Fruit fly (Drosophila melanogaster) whole organism, prepupa: Measurements from ENCODE around the gene ctrip.

Source experiments
- Blimp-1 ChIP-seq: fragments of 200-800 bp; sonication (Bioruptor generic); optimal IDR thresholded peaks from 3 replicates; lab custom pipeline; 2017; ENCODE audit warnings: missing biosample characterization, missing genetic modification characterization, mild to moderate bottlenecking, moderate library complexity, missing genetic modification reagents
- CG10631 ChIP-seq: fragments of 200-800 bp; sonication (Bioruptor generic); optimal IDR thresholded peaks from 2 replicates; lab custom pipeline; 2016; ENCODE audit warnings: missing biosample characterization, missing genetic modification characterization
- CG10669 ChIP-seq: fragments of 200-800 bp; sonication (Bioruptor generic); optimal IDR thresholded peaks from 3 replicates; lab custom pipeline; 2018; ENCODE audit warnings: missing biosample characterization, mild to moderate bottlenecking, missing genetic modification characterization, moderate library complexity
- CG11294 ChIP-seq: fragments of 200-800 bp; sonication (Bioruptor generic); IDR thresholded peaks from 2 replicates; pipeline ENCODE4 v1.3.6; 2022; ENCODE audit warnings: missing biosample characterization, missing genetic modification characterization
- CG11762 ChIP-seq: fragments of 200-800 bp; sonication (Bioruptor generic); optimal IDR thresholded peaks from 3 replicates; lab custom pipeline; 2016; ENCODE audit warnings: missing biosample characterization, missing genetic modification characterization; ENCODE audit not compliant: insufficient read depth
- CG15336 ChIP-seq: fragments of 200-800 bp; sonication (Bioruptor generic); IDR thresholded peaks from 2 replicates; pipeline ENCODE4 v1.3.6; 2022; ENCODE audit warnings: missing biosample characterization, missing genetic modification characterization
- CG1621 ChIP-seq: fragments of 200-800 bp; sonication (Bioruptor generic); optimal IDR thresholded peaks from 3 replicates; lab custom pipeline; 2018; ENCODE audit warnings: missing biosample characterization, mild to moderate bottlenecking, missing genetic modification characterization
- CG16779 ChIP-seq: fragments of 200-800 bp; sonication (Bioruptor generic); optimal IDR thresholded peaks from 3 replicates; lab custom pipeline; 2017; ENCODE audit warnings: missing biosample characterization, mild to moderate bottlenecking, missing genetic modification characterization
- CG31627 ChIP-seq: fragments of 200-800 bp; sonication (Bioruptor generic); optimal IDR thresholded peaks from 3 replicates; lab custom pipeline; 2016; ENCODE audit warnings: missing biosample characterization, missing genetic modification characterization
- CG32006 ChIP-seq: fragments of 200-800 bp; sonication (Bioruptor generic); optimal IDR thresholded peaks from 3 replicates; lab custom pipeline; 2017; ENCODE audit warnings: missing biosample characterization, mild to moderate bottlenecking, missing genetic modification characterization
- CG34406 ChIP-seq: fragments of 200-800 bp; sonication (Bioruptor generic); optimal IDR thresholded peaks from 3 replicates; lab custom pipeline; 2016; ENCODE audit warnings: missing biosample characterization, missing genetic modification characterization
- CG4318 ChIP-seq: fragments of 200-800 bp; sonication (Bioruptor generic); optimal IDR thresholded peaks from 3 replicates; lab custom pipeline; 2017; ENCODE audit warnings: missing biosample characterization, mild to moderate bottlenecking, missing genetic modification characterization
- CG6163 ChIP-seq: fragments of 200-800 bp; sonication (Bioruptor generic); IDR thresholded peaks from 3 replicates; pipeline ENCODE4 v1.3.6; 2022; ENCODE audit warnings: missing biosample characterization, missing genetic modification characterization
- CG6276 ChIP-seq: fragments of 200-800 bp; sonication (Bioruptor generic); optimal IDR thresholded peaks from 2 replicates; lab custom pipeline; 2017; ENCODE audit warnings: missing biosample characterization, mild to moderate bottlenecking, missing genetic modification characterization
- CG6792 ChIP-seq: fragments of 200-800 bp; sonication (Bioruptor generic); optimal IDR thresholded peaks from 3 replicates; lab custom pipeline; 2016; ENCODE audit warnings: missing biosample characterization, missing genetic modification characterization
- CG6808 ChIP-seq: fragments of 200-800 bp; sonication (Bioruptor generic); optimal IDR thresholded peaks from 3 replicates; lab custom pipeline; 2017; ENCODE audit warnings: missing biosample characterization, missing genetic modification characterization, mild to moderate bottlenecking, moderate library complexity, missing genetic modification reagents
- CG6854 ChIP-seq: fragments of 200-800 bp; sonication (Bioruptor generic); optimal IDR thresholded peaks from 2 replicates; lab custom pipeline; 2017; ENCODE audit warnings: missing biosample characterization, mild to moderate bottlenecking, missing genetic modification characterization
- CG7368 ChIP-seq: fragments of 200-800 bp; sonication (Bioruptor generic); optimal IDR thresholded peaks from 3 replicates; lab custom pipeline; 2016; ENCODE audit warnings: missing biosample characterization, missing genetic modification characterization
- CG8119 ChIP-seq: fragments of 200-800 bp; sonication (Bioruptor generic); IDR thresholded peaks from 3 replicates; pipeline ENCODE4 v1.3.6; 2022; ENCODE audit warnings: missing biosample characterization, missing genetic modification characterization
- CG8319 ChIP-seq: fragments of 200-800 bp; sonication (Bioruptor generic); optimal IDR thresholded peaks from 3 replicates; lab custom pipeline; 2016; ENCODE audit warnings: missing biosample characterization, missing genetic modification characterization
- CG9139 ChIP-seq: fragments of 200-800 bp; sonication (Bioruptor generic); optimal IDR thresholded peaks from 3 replicates; lab custom pipeline; 2017; ENCODE audit warnings: missing biosample characterization, mild to moderate bottlenecking, missing genetic modification characterization
- Eip75B ChIP-seq: fragments of 200-800 bp; sonication (Bioruptor generic); optimal IDR thresholded peaks from 3 replicates; lab custom pipeline; 2016; ENCODE audit warnings: missing biosample characterization, missing genetic modification characterization
- Eip78C ChIP-seq: fragments of 200-800 bp; sonication (Bioruptor generic); peaks from one replicate; lab custom pipeline; 2016; ENCODE audit warnings: missing biosample characterization, missing genetic modification characterization
- Eip93F ChIP-seq: fragments of 200-800 bp; sonication (Bioruptor generic); optimal IDR thresholded peaks from 2 replicates; lab custom pipeline; 2016; ENCODE audit warnings: missing biosample characterization, mild to moderate bottlenecking, missing genetic modification characterization
- Ets21C ChIP-seq: fragments of 200-800 bp; sonication (Bioruptor generic); optimal IDR thresholded peaks from 3 replicates; lab custom pipeline; 2016; ENCODE audit warnings: missing biosample characterization, missing genetic modification characterization
- Ets96B ChIP-seq: fragments of 200-800 bp; optimal IDR thresholded peaks from 2 replicates; lab custom pipeline; 2019; ENCODE audit warnings: missing biosample characterization, mild to moderate bottlenecking, missing genetic modification characterization, moderate library complexity
- Gug ChIP-seq: fragments of 200-800 bp; sonication (Bioruptor generic); IDR thresholded peaks from 2 replicates; pipeline ENCODE4 v1.3.6; 2022; ENCODE audit warnings: missing biosample characterization, missing genetic modification characterization
- Hr38 ChIP-seq: sonication (Bioruptor generic); optimal IDR thresholded peaks from 2 replicates; lab custom pipeline; 2016; ENCODE audit warnings: missing biosample characterization, missing genetic modification characterization
- Hr4 ChIP-seq: fragments of 200-800 bp; sonication (Bioruptor generic); optimal IDR thresholded peaks from 3 replicates; lab custom pipeline; 2016; ENCODE audit warnings: missing biosample characterization, missing genetic modification characterization
- Met ChIP-seq: fragments of 200-800 bp; sonication (Bioruptor generic); optimal IDR thresholded peaks from 3 replicates; lab custom pipeline; 2016; ENCODE audit warnings: missing biosample characterization, missing genetic modification characterization
- OdsH ChIP-seq: fragments of 200-800 bp; sonication (Bioruptor generic); optimal IDR thresholded peaks from 3 replicates; lab custom pipeline; 2016; ENCODE audit warnings: missing biosample characterization, missing genetic modification characterization
- Smox ChIP-seq: fragments of 200-800 bp; sonication (Bioruptor generic); optimal IDR thresholded peaks from 3 replicates; lab custom pipeline; 2016; ENCODE audit warnings: missing biosample characterization, missing genetic modification characterization
- Sox102F ChIP-seq: fragments of 200-800 bp; sonication (Bioruptor generic); optimal IDR thresholded peaks from 2 replicates; lab custom pipeline; 2016; ENCODE audit warnings: missing biosample characterization, mild to moderate bottlenecking, missing genetic modification characterization
- Sox14 ChIP-seq: fragments of 200-800 bp; sonication (Bioruptor generic); optimal IDR thresholded peaks from 3 replicates; lab custom pipeline; 2016; ENCODE audit warnings: missing biosample characterization, missing genetic modification characterization
- Sox15 ChIP-seq: fragments of 200-800 bp; sonication (Bioruptor generic); optimal IDR thresholded peaks from 3 replicates; lab custom pipeline; 2016; ENCODE audit warnings: missing biosample characterization, missing genetic modification characterization
- achi ChIP-seq: fragments of 200-800 bp; sonication (Bioruptor generic); optimal IDR thresholded peaks from 3 replicates; lab custom pipeline; 2016; ENCODE audit warnings: missing biosample characterization, missing genetic modification characterization
- acj6 ChIP-seq: fragments of 200-800 bp; sonication (Bioruptor generic); optimal IDR thresholded peaks from 3 replicates; lab custom pipeline; 2016; ENCODE audit warnings: missing biosample characterization, missing genetic modification characterization
- cyc ChIP-seq: fragments of 200-800 bp; sonication (Bioruptor generic); optimal IDR thresholded peaks from 3 replicates; lab custom pipeline; 2016; ENCODE audit warnings: missing biosample characterization, missing genetic modification characterization
- dac ChIP-seq: fragments of 200-800 bp; sonication (Bioruptor generic); optimal IDR thresholded peaks from 2 replicates; lab custom pipeline; 2017; ENCODE audit warnings: missing biosample characterization, mild to moderate bottlenecking, missing genetic modification characterization
- dsx ChIP-seq: fragments of 200-800 bp; optimal IDR thresholded peaks from 3 replicates; lab custom pipeline; 2019; ENCODE audit warnings: missing biosample characterization, mild to moderate bottlenecking, missing genetic modification characterization, moderate library complexity; ENCODE audit not compliant: poor library complexity, severe bottlenecking
- eg ChIP-seq: fragments of 200-800 bp; sonication (Bioruptor generic); IDR thresholded peaks from 3 replicates; pipeline ENCODE4 v1.3.6; 2022; ENCODE audit warnings: missing biosample characterization, missing genetic modification characterization
- esn ChIP-seq: fragments of 200-800 bp; sonication (Bioruptor generic); optimal IDR thresholded peaks from 2 replicates; lab custom pipeline; 2016; ENCODE audit warnings: missing biosample characterization, mild to moderate bottlenecking, missing genetic modification characterization, moderate library complexity
- fd85E ChIP-seq: fragments of 200-800 bp; sonication (Bioruptor generic); optimal IDR thresholded peaks from 3 replicates; lab custom pipeline; 2016; ENCODE audit warnings: missing biosample characterization, missing genetic modification characterization
- lz ChIP-seq: fragments of 200-800 bp; sonication (Bioruptor generic); optimal IDR thresholded peaks from 3 replicates; lab custom pipeline; 2016; ENCODE audit warnings: missing biosample characterization, missing genetic modification characterization
- net ChIP-seq: fragments of 200-800 bp; sonication (Bioruptor generic); optimal IDR thresholded peaks from 3 replicates; lab custom pipeline; 2016; ENCODE audit warnings: missing biosample characterization, missing genetic modification characterization
- pdm3 ChIP-seq: fragments of 200-800 bp; sonication (Bioruptor generic); optimal IDR thresholded peaks from 3 replicates; lab custom pipeline; 2016; ENCODE audit warnings: missing biosample characterization, missing genetic modification characterization
- salr ChIP-seq, 2 experiments: fragments of 200-800 bp; sonication (Bioruptor generic); optimal IDR thresholded peaks; 3 replicates each; lab custom pipeline; 2016 to 2018; ENCODE audit warnings: missing biosample characterization in 2 of 2, missing genetic modification characterization in 2 of 2, mild to moderate bottlenecking in 1 of 2
- spab ChIP-seq: fragments of 200-800 bp; sonication (Bioruptor generic); optimal IDR thresholded peaks from 2 replicates; lab custom pipeline; 2017; ENCODE audit warnings: missing biosample characterization, mild to moderate bottlenecking, missing genetic modification characterization, missing genetic modification reagents
- ss ChIP-seq, 2 experiments: fragments of 200-800 bp; sonication (Bioruptor generic); optimal IDR thresholded peaks; 2 replicates in 1 of 2; 3 replicates in 1 of 2; lab custom pipeline; 2017 to 2018; ENCODE audit warnings: mild to moderate bottlenecking in 2 of 2, missing biosample characterization in 2 of 2, missing genetic modification characterization in 2 of 2, moderate library complexity in 1 of 2
- svp ChIP-seq: fragments of 200-800 bp; sonication (Bioruptor generic); peaks from one replicate; lab custom pipeline; 2016; ENCODE audit warnings: missing biosample characterization, missing genetic modification characterization

Gene ctrip

dm6 chr3R:4740592-4741500 is 71.0 kb downstream of the ctrip start:
- TF ChIP-seq CG6163 (no peak; the same call in 1 of the 3 replicates), CG6854 (GFP tag; lab: Kevin White, UChicago) (peak; percentile 72), Eip75B (GFP tag; lab: Kevin White, UChicago) (no peak), Ets96B (peak; percentile 28), CG6792 (no peak), eg (GFP tag; lab: Robert Waterston, UW) (peak; percentile 90), CG9139 (GFP tag; lab: Kevin White, UChicago) (peak; percentile 61), pdm3 (GFP tag; lab: Kevin White, UChicago) (peak; percentile 2), ss (GFP tag; optimal IDR thresholded peaks at IDR 0.05; lab: Kevin White, UChicago) (peak; percentile 82 to 83), acj6 (GFP tag; lab: Kevin White, UChicago) (no peak), Sox15 (GFP tag; lab: Kevin White, UChicago) (no peak), esn (GFP tag; lab: Kevin White, UChicago) (no peak), CG10631 (GFP tag; lab: Kevin White, UChicago) (no peak), Sox102F (GFP tag; lab: Kevin White, UChicago) (peak; percentile 18), CG10669 (GFP tag; lab: Kevin White, UChicago) (peak; percentile 25), net (GFP tag; lab: Kevin White, UChicago) (peak; percentile 3), CG7368 (GFP tag; lab: Kevin White, UChicago) (no peak), Ets21C (GFP tag; lab: Kevin White, UChicago) (no peak), svp (no peak), spab (GFP tag; lab: Kevin White, UChicago) (peak; percentile 64), CG1621 (tag; lab: Kevin White, UChicago) (peak; percentile 47), CG4318 (no peak), Blimp-1 (GFP tag; lab: Kevin White, UChicago) (no peak), CG11294 (GFP tag; lab: Robert Waterston, UW) (no peak), CG8119 (GFP tag; lab: Robert Waterston, UW) (peak; percentile 91), Hr4 (GFP tag; lab: Kevin White, UChicago) (no peak), Sox14 (GFP tag; lab: Kevin White, UChicago) (no peak), Eip78C (GFP tag; lab: Kevin White, UChicago) (peak; percentile 79), CG34406 (GFP tag; lab: Kevin White, UChicago) (no peak), CG31627 (GFP tag; lab: Kevin White, UChicago) (no peak), dac (GFP tag; lab: Kevin White, UChicago) (no peak), Hr38 (GFP tag; lab: Kevin White, UChicago) (no peak), salr (GFP tag; optimal IDR thresholded peaks at IDR 0.05; lab: Kevin White, UChicago) (peak in 1 of 2 experiments; percentile 22), Gug (GFP tag; lab: Robert Waterston, UW) (no peak), CG32006 (GFP tag; lab: Kevin White, UChicago) (peak; percentile 17), CG6808 (GFP tag; lab: Kevin White, UChicago) (peak; percentile 80), Eip93F (GFP tag; lab: Kevin White, UChicago) (peak; percentile 35), CG15336 (GFP tag; lab: Robert Waterston, UW) (peak; percentile 87), Smox (GFP tag; lab: Kevin White, UChicago) (no peak), CG16779 (tag; lab: Kevin White, UChicago) (peak; percentile 72), lz (GFP tag; lab: Kevin White, UChicago) (no peak), dsx (peak; percentile 49), achi (GFP tag; lab: Kevin White, UChicago) (peak; percentile 17), OdsH (GFP tag; lab: Kevin White, UChicago) (peak; percentile 31), CG11762 (GFP tag; lab: Kevin White, UChicago) (peak; percentile 13), CG8319 (GFP tag; lab: Kevin White, UChicago) (no peak), fd85E (GFP tag; lab: Kevin White, UChicago) (no peak), CG6276 (GFP tag; lab: Kevin White, UChicago) (peak; percentile 82), cyc (GFP tag; lab: Kevin White, UChicago) (no peak), Met (no peak)
